Worm (Caenorhabditis elegans) whole organism, L4 larva: ENCODE measurements around the gene fzr-1.

Source experiments
- D1046.2 ChIP-seq: fragments of 200-800 bp; sonication (Bioruptor generic); IDR thresholded peaks from 2 replicates; pipeline ENCODE4 v1.3.6; 2022; ENCODE audit warnings: missing genetic modification characterization, missing compliant biosample characterization
- F10B5.3 ChIP-seq: sonication (generic microtip); optimal IDR thresholded peaks from 2 replicates; lab custom pipeline; 2016; ENCODE audit warnings: mild to moderate bottlenecking, missing genetic modification characterization, missing compliant biosample characterization
- F37D6.2 ChIP-seq: sonication (generic microtip); optimal IDR thresholded peaks from 2 replicates; lab custom pipeline; 2016; ENCODE audit warnings: mild to moderate bottlenecking, missing genetic modification characterization, missing compliant biosample characterization
- F49E8.2 ChIP-seq: sonication (generic microtip); optimal IDR thresholded peaks from 2 replicates; lab custom pipeline; 2016; ENCODE audit warnings: missing compliant biosample characterization, mild to moderate bottlenecking, missing genetic modification characterization, borderline replicate concordance
- R02D3.7 ChIP-seq: fragments of 150-350 bp; sonication (generic microtip); optimal IDR thresholded peaks from 3 replicates; lab custom pipeline; 2014; ENCODE audit warnings: missing biosample characterization, missing genetic modification characterization
- T26A8.4 ChIP-seq: fragments of 200-800 bp; sonication (Bioruptor generic); IDR thresholded peaks from 2 replicates; pipeline ENCODE4 v1.3.6; 2022; ENCODE audit warnings: missing genetic modification characterization, missing compliant biosample characterization
- Y48G9A.11 ChIP-seq: fragments of 200-800 bp; sonication (Bioruptor generic); IDR thresholded peaks from 2 replicates; pipeline ENCODE4 v1.3.6; 2022; ENCODE audit warnings: missing genetic modification reagents, missing genetic modification characterization, missing compliant biosample characterization
- arid-1 ChIP-seq: fragments of 200-800 bp; sonication (Bioruptor generic); conservative IDR thresholded peaks from 2 replicates; pipeline ENCODE4 v1.3.6; 2022; ENCODE audit warnings: missing genetic modification reagents, missing genetic modification characterization, missing compliant biosample characterization
- attf-4 ChIP-seq: sonication (generic microtip); optimal IDR thresholded peaks from 3 replicates; lab custom pipeline; 2017; ENCODE audit warnings: missing biosample characterization, missing genetic modification characterization
- ceh-20 ChIP-seq: fragments of 200-800 bp; sonication (Bioruptor generic); IDR thresholded peaks from 2 replicates; pipeline ENCODE4 v1.3.6; 2022; ENCODE audit warnings: missing genetic modification reagents, missing genetic modification characterization, missing compliant biosample characterization
- ceh-28 ChIP-seq: fragments of 150-350 bp; optimal IDR thresholded peaks from 2 replicates; lab custom pipeline; 2014; ENCODE audit warnings: missing biosample characterization, missing genetic modification reagents, missing genetic modification characterization
- ceh-44 ChIP-seq: fragments of 200-800 bp; sonication (Bioruptor generic); IDR thresholded peaks from 2 replicates; pipeline ENCODE4 v1.3.6; 2022; ENCODE audit warnings: missing genetic modification reagents, missing genetic modification characterization, missing compliant biosample characterization
- ceh-62 ChIP-seq: sonication (generic microtip); optimal IDR thresholded peaks from 2 replicates; lab custom pipeline; 2017; ENCODE audit warnings: missing biosample characterization, missing genetic modification characterization
- ceh-82 ChIP-seq: sonication (generic microtip); optimal IDR thresholded peaks from 2 replicates; lab custom pipeline; 2017; ENCODE audit warnings: missing biosample characterization, missing genetic modification characterization
- ces-1 ChIP-seq: fragments of 150-350 bp; sonication (generic microtip); optimal IDR thresholded peaks from 4 replicates; lab custom pipeline; 2014; ENCODE audit warnings: missing biosample characterization, missing genetic modification reagents, missing genetic modification characterization
- cey-2 ChIP-seq: sonication (generic microtip); optimal IDR thresholded peaks from 3 replicates; lab custom pipeline; 2017; ENCODE audit warnings: missing genetic modification characterization, mild to moderate bottlenecking, missing compliant biosample characterization, antibody characterized with exemption, borderline replicate concordance; ENCODE audit not compliant: insufficient read depth
- ctbp-1 ChIP-seq: fragments of 200-800 bp; sonication (Bioruptor generic); IDR thresholded peaks from 2 replicates; pipeline ENCODE4 v1.3.6; 2022; ENCODE audit warnings: missing genetic modification reagents, missing genetic modification characterization, missing compliant biosample characterization
- daf-12 ChIP-seq: fragments of 150-350 bp; optimal IDR thresholded peaks from 2 replicates; lab custom pipeline; 2014; ENCODE audit warnings: missing biosample characterization, missing genetic modification reagents, missing genetic modification characterization
- daf-16 ChIP-seq, 3 experiments: sonication (generic microtip); optimal IDR thresholded peaks; 2 replicates each; lab custom pipeline; 2016 to 2017; ENCODE audit warnings: missing genetic modification characterization in 3 of 3, missing genetic modification reagents in 3 of 3, mild to moderate bottlenecking in 2 of 3, missing compliant biosample characterization in 2 of 3, missing biosample characterization in 1 of 3, moderate library complexity in 1 of 3
- dmd-9 ChIP-seq: fragments of 200-800 bp; sonication (Bioruptor generic); IDR thresholded peaks from 2 replicates; pipeline ENCODE4 v1.3.6; 2022; ENCODE audit warnings: missing genetic modification reagents, missing genetic modification characterization, missing compliant biosample characterization
- dpl-1 ChIP-seq: fragments of 150-350 bp; optimal IDR thresholded peaks from 2 replicates; lab custom pipeline; 2014; ENCODE audit warnings: missing biosample characterization, missing genetic modification reagents, missing genetic modification characterization
- duxl-1 ChIP-seq: sonication (generic microtip); optimal IDR thresholded peaks from 2 replicates; lab custom pipeline; 2016; ENCODE audit warnings: mild to moderate bottlenecking, missing genetic modification characterization, moderate library complexity, missing compliant biosample characterization; ENCODE audit not compliant: poor library complexity
- dve-1 ChIP-seq: sonication (generic microtip); optimal IDR thresholded peaks from 2 replicates; lab custom pipeline; 2017; ENCODE audit warnings: antibody characterized with exemption, mild to moderate bottlenecking, missing genetic modification characterization, missing compliant biosample characterization; ENCODE audit not compliant: insufficient read depth
- egl-27 ChIP-seq: sonication (generic microtip); optimal IDR thresholded peaks from 3 replicates; lab custom pipeline; 2017; ENCODE audit warnings: missing biosample characterization, missing genetic modification reagents, missing genetic modification characterization
- gei-8 ChIP-seq: fragments of 200-800 bp; sonication (Bioruptor generic); optimal IDR thresholded peaks from 2 replicates; lab custom pipeline; 2018; ENCODE audit warnings: mild to moderate bottlenecking, missing genetic modification characterization, missing compliant biosample characterization
- hmg-1.1 ChIP-seq: fragments of 200-800 bp; sonication (Bioruptor generic); IDR thresholded peaks from 2 replicates; pipeline ENCODE4 v1.3.6; 2022; ENCODE audit warnings: missing genetic modification reagents, missing genetic modification characterization, missing compliant biosample characterization
- lim-7 ChIP-seq: fragments of 200-800 bp; sonication (Bioruptor generic); IDR thresholded peaks from 2 replicates; pipeline ENCODE4 v1.3.6; 2022; ENCODE audit warnings: missing genetic modification characterization, missing compliant biosample characterization
- lin-13 ChIP-seq: fragments of 150-350 bp; optimal IDR thresholded peaks from 2 replicates; lab custom pipeline; 2014; ENCODE audit warnings: missing biosample characterization, missing genetic modification reagents, missing genetic modification characterization
- lin-29 ChIP-seq: fragments of 200-800 bp; sonication (Bioruptor generic); IDR thresholded peaks from 2 replicates; pipeline ENCODE4 v1.3.6; 2022; ENCODE audit warnings: missing genetic modification reagents, missing genetic modification characterization, missing compliant biosample characterization
- lir-3 ChIP-seq: sonication (generic microtip); optimal IDR thresholded peaks from 2 replicates; lab custom pipeline; 2016; ENCODE audit warnings: mild to moderate bottlenecking, missing genetic modification characterization, missing compliant biosample characterization
- madf-9 ChIP-seq: fragments of 200-800 bp; sonication (Bioruptor generic); conservative IDR thresholded peaks from 2 replicates; pipeline ENCODE4 v1.3.6; 2022; ENCODE audit warnings: missing genetic modification reagents, missing genetic modification characterization, missing compliant biosample characterization
- mdl-1 ChIP-seq, 2 experiments: fragments of 150-350 bp in 1 of 2; sonication (generic microtip) in 1 of 2; optimal IDR thresholded peaks; 2 replicates each; lab custom pipeline; 2014 to 2017; ENCODE audit warnings: missing biosample characterization in 2 of 2, missing genetic modification characterization in 2 of 2
- mes-2 ChIP-seq: sonication (generic microtip); optimal IDR thresholded peaks from 2 replicates; lab custom pipeline; 2016; ENCODE audit warnings: missing genotype, mild to moderate bottlenecking, missing genetic modification characterization, missing compliant biosample characterization; ENCODE audit not compliant: poor library complexity, severe bottlenecking
- mxl-2 ChIP-seq: fragments of 200-800 bp; sonication (Bioruptor generic); conservative IDR thresholded peaks from 2 replicates; pipeline ENCODE4 v1.3.6; 2022; ENCODE audit warnings: missing genetic modification reagents, missing genetic modification characterization, missing compliant biosample characterization
- mxl-3 ChIP-seq: fragments of 200-800 bp; sonication (Bioruptor generic); optimal IDR thresholded peaks from 2 replicates; lab custom pipeline; 2018; ENCODE audit warnings: mild to moderate bottlenecking, missing genetic modification characterization, missing compliant biosample characterization
- nhr-237 ChIP-seq: sonication (generic microtip); optimal IDR thresholded peaks from 2 replicates; lab custom pipeline; 2017; ENCODE audit warnings: missing biosample characterization, missing genetic modification characterization
- nhr-25 ChIP-seq: sonication (generic microtip); optimal IDR thresholded peaks from 2 replicates; lab custom pipeline; 2017; ENCODE audit warnings: missing genetic modification characterization, mild to moderate bottlenecking, missing compliant biosample characterization, antibody characterized with exemption, moderate library complexity, borderline replicate concordance; ENCODE audit not compliant: insufficient read depth
- nhr-48 ChIP-seq: sonication (generic microtip); optimal IDR thresholded peaks from 2 replicates; lab custom pipeline; 2016; ENCODE audit warnings: mild to moderate bottlenecking, missing genetic modification characterization, missing compliant biosample characterization
- nhr-6 ChIP-seq: fragments of 150-350 bp; optimal IDR thresholded peaks from 2 replicates; lab custom pipeline; 2014; ENCODE audit warnings: missing biosample characterization, missing genetic modification characterization
- nhr-76 ChIP-seq: fragments of 150-350 bp; optimal IDR thresholded peaks from 2 replicates; lab custom pipeline; 2014; ENCODE audit warnings: missing biosample characterization, missing genetic modification characterization
- nhr-77 ChIP-seq: fragments of 150-350 bp; optimal IDR thresholded peaks from 2 replicates; lab custom pipeline; 2014; ENCODE audit warnings: missing biosample characterization, missing genetic modification characterization
- php-3 ChIP-seq: fragments of 200-800 bp; sonication (Bioruptor generic); IDR thresholded peaks from 2 replicates; pipeline ENCODE4 v1.3.6; 2022; ENCODE audit warnings: missing genetic modification reagents, missing genetic modification characterization, missing compliant biosample characterization
- rbr-2 ChIP-seq: sonication (generic microtip); optimal IDR thresholded peaks from 2 replicates; lab custom pipeline; 2016; ENCODE audit warnings: missing genotype, missing genetic modification characterization, missing compliant biosample characterization
- skn-1 ChIP-seq: fragments of 150-350 bp; optimal IDR thresholded peaks from 2 replicates; lab custom pipeline; 2014; ENCODE audit warnings: missing biosample characterization, missing genetic modification characterization
- snpc-4 ChIP-seq: fragments of 150-350 bp; optimal IDR thresholded peaks from 2 replicates; lab custom pipeline; 2014; ENCODE audit warnings: missing biosample characterization, missing genetic modification characterization
- unc-39 ChIP-seq: sonication (generic microtip); optimal IDR thresholded peaks from 2 replicates; lab custom pipeline; 2017; ENCODE audit warnings: missing biosample characterization, missing genetic modification characterization
- unc-62 ChIP-seq, 3 experiments: fragments of 150-350 bp in 1 of 3; sonication (generic microtip); optimal IDR thresholded peaks in 2 of 3; peaks in 1 of 3; 1 replicate in 1 of 3; 2 replicates in 2 of 3; lab custom pipeline; 2014 to 2017; ENCODE audit warnings: missing biosample characterization in 3 of 3, missing genetic modification characterization in 3 of 3, missing genetic modification reagents in 3 of 3, missing genotype in 1 of 3
- zfp-2 ChIP-seq: sonication (generic microtip); optimal IDR thresholded peaks from 2 replicates; lab custom pipeline; 2016; ENCODE audit warnings: mild to moderate bottlenecking, missing genetic modification characterization, missing compliant biosample characterization
- zip-2 ChIP-seq: fragments of 150-350 bp; optimal IDR thresholded peaks from 2 replicates; lab custom pipeline; 2014; ENCODE audit warnings: missing biosample characterization, missing genetic modification characterization
- ztf-11 ChIP-seq: fragments of 150-350 bp; optimal IDR thresholded peaks from 2 replicates; lab custom pipeline; 2014; ENCODE audit warnings: missing biosample characterization, missing genetic modification characterization

Gene fzr-1

ce11 chrII:9601069-9601468 lies 43.2 kb downstream of the fzr-1 start:
- TF ChIP-seq ces-1 (GFP tag; lab: Kevin White, UChicago), result no peak
- TF ChIP-seq F10B5.3 (tag; lab: Kevin White, UChicago), result no peak
- no peak for TF ChIP-seq unc-39
- no peak for TF ChIP-seq F37D6.2 (tag; lab: Kevin White, UChicago)
- no peak for TF ChIP-seq Y48G9A.11
- no peak for TF ChIP-seq D1046.2 (GFP tag; lab: Robert Waterston, UW)
- peak in 1 of 2 experiments; percentile 100 for TF ChIP-seq unc-62 (GFP tag; optimal IDR thresholded peaks at IDR 0.05 in 1 of 2; lab: Kevin White, UChicago)
- no peak for TF ChIP-seq unc-62 (tag; optimal IDR thresholded peaks at IDR 0.05; lab: Kevin White, UChicago)
- TF ChIP-seq ceh-82, result no peak
- TF ChIP-seq ceh-44 (GFP tag; lab: Robert Waterston, UW), result no peak
- TF ChIP-seq dmd-9 (GFP tag; lab: Robert Waterston, UW), result no peak
- TF ChIP-seq nhr-76 (tag; lab: Kevin White, UChicago), result no peak
- peak; percentile 0 for TF ChIP-seq mes-2
- TF ChIP-seq nhr-237 (tag; lab: Kevin White, UChicago), result no peak
- TF ChIP-seq mdl-1 (tag; optimal IDR thresholded peaks at IDR 0.05; lab: Kevin White, UChicago), result peak; percentile 50 to 96
- no peak for TF ChIP-seq zip-2 (tag; lab: Kevin White, UChicago)
- TF ChIP-seq arid-1 (GFP tag; lab: Robert Waterston, UW), result no peak
- TF ChIP-seq nhr-48, result peak; percentile 90
- peak; percentile 33; the same call in 1 of the 2 replicates for TF ChIP-seq php-3 (GFP tag; lab: Robert Waterston, UW)
- peak; percentile 35 for TF ChIP-seq lin-13 (GFP tag; lab: Kevin White, UChicago)
- no peak for TF ChIP-seq ctbp-1 (GFP tag; lab: Robert Waterston, UW)
- no peak for TF ChIP-seq ceh-62 (tag; lab: Kevin White, UChicago)
- TF ChIP-seq lir-3 (tag; lab: Kevin White, UChicago), result no peak
- TF ChIP-seq mxl-2 (GFP tag; lab: Robert Waterston, UW), result no peak
- TF ChIP-seq ztf-11 (tag; lab: Kevin White, UChicago), result no peak
- TF ChIP-seq dve-1, result peak; percentile 73
- no peak for TF ChIP-seq T26A8.4 (GFP tag; lab: Robert Waterston, UW)
- no peak for TF ChIP-seq cey-2
- TF ChIP-seq rbr-2, result peak; percentile 29
- TF ChIP-seq R02D3.7 (tag; lab: Kevin White, UChicago), result no peak
- no peak for TF ChIP-seq nhr-77
- no peak for TF ChIP-seq gei-8
- TF ChIP-seq zfp-2 (tag; lab: Kevin White, UChicago), result no peak
- TF ChIP-seq ceh-20 (GFP tag; lab: Robert Waterston, UW), result 0 out of 2 replicates have a peak, but pooled peaks have one; percentile 47
- no peak for TF ChIP-seq F49E8.2 (tag; lab: Kevin White, UChicago)
- no peak for TF ChIP-seq daf-16 (GFP tag; optimal IDR thresholded peaks at IDR 0.05; lab: Kevin White, UChicago)
- peak; percentile 82 for TF ChIP-seq daf-16 (tag; optimal IDR thresholded peaks at IDR 0.05; lab: Kevin White, UChicago)
- TF ChIP-seq ceh-28, result no peak
- TF ChIP-seq egl-27 (tag; lab: Kevin White, UChicago), result no peak
- no peak for TF ChIP-seq hmg-1.1 (GFP tag; lab: Robert Waterston, UW)
- peak; percentile 29 for TF ChIP-seq nhr-25 (tag; lab: Kevin White, UChicago)
- TF ChIP-seq dpl-1, result peak; percentile 8
- TF ChIP-seq lim-7 (GFP tag; lab: Robert Waterston, UW), result no peak
- TF ChIP-seq skn-1 (tag; lab: Kevin White, UChicago), result no peak
- TF ChIP-seq lin-29 (GFP tag; lab: Robert Waterston, UW), result no peak
- TF ChIP-seq attf-4 (tag; lab: Kevin White, UChicago), result no peak
- no peak for TF ChIP-seq daf-12
- peak; percentile 58 for TF ChIP-seq nhr-6 (tag; lab: Kevin White, UChicago)
- peak; percentile 100 for TF ChIP-seq mxl-3 (GFP tag; lab: Kevin White, UChicago)
- no peak for TF ChIP-seq duxl-1 (tag; lab: Kevin White, UChicago)
- no peak for TF ChIP-seq madf-9 (GFP tag; lab: Robert Waterston, UW)
- TF ChIP-seq snpc-4 (tag; lab: Kevin White, UChicago), result no peak
